Worm (Caenorhabditis elegans) whole organism, young adult: ENCODE measurements around the gene dao-6.
A peak's percentile ranks its signal among the peaks of the same experiment; 100 is the strongest.

Source experiments
- B0019.2 ChIP-seq: fragments of 200-800 bp; sonication (Bioruptor generic); conservative IDR thresholded peaks from 2 replicates; pipeline ENCODE4 v1.3.6; 2022; ENCODE audit warnings: missing genetic modification reagents, missing genetic modification characterization, missing compliant biosample characterization
- B0261.1 ChIP-seq: sonication (generic microtip); optimal IDR thresholded peaks from 2 replicates; lab custom pipeline; 2016; ENCODE audit warnings: mild to moderate bottlenecking, missing genetic modification characterization, moderate library complexity, missing compliant biosample characterization
- D2030.7 ChIP-seq: fragments of 200-800 bp; sonication (Bioruptor generic); IDR thresholded peaks from 2 replicates; pipeline ENCODE4 v1.3.6; 2022; ENCODE audit warnings: missing genetic modification reagents, missing genetic modification characterization, missing compliant biosample characterization
- F22D6.2 ChIP-seq: sonication (generic microtip); optimal IDR thresholded peaks from 2 replicates; lab custom pipeline; 2016; ENCODE audit warnings: mild to moderate bottlenecking, missing genetic modification characterization, missing compliant biosample characterization
- F33H1.4 ChIP-seq: fragments of 200-800 bp; sonication (Bioruptor generic); IDR thresholded peaks from 2 replicates; pipeline ENCODE4 v1.3.6; 2022; ENCODE audit warnings: missing genetic modification reagents, missing genetic modification characterization, missing compliant biosample characterization
- F39B2.1 ChIP-seq: fragments of 200-800 bp; sonication (Bioruptor generic); IDR thresholded peaks from 2 replicates; pipeline ENCODE4 v1.3.6; 2022; ENCODE audit warnings: missing genetic modification reagents, missing genetic modification characterization, missing compliant biosample characterization
- K11D2.4 ChIP-seq: fragments of 200-800 bp; sonication (Bioruptor generic); IDR thresholded peaks from 2 replicates; pipeline ENCODE4 v1.3.6; 2022; ENCODE audit warnings: missing genetic modification reagents, missing genetic modification characterization, missing compliant biosample characterization
- K12H6.12 ChIP-seq: fragments of 200-800 bp; sonication (Bioruptor generic); optimal IDR thresholded peaks from 2 replicates; lab custom pipeline; 2018; ENCODE audit warnings: mild to moderate bottlenecking, missing genetic modification characterization, missing compliant biosample characterization
- T07F8.4 ChIP-seq: sonication (generic microtip); optimal IDR thresholded peaks from 2 replicates; lab custom pipeline; 2016; ENCODE audit warnings: mild to moderate bottlenecking, missing genetic modification characterization, moderate library complexity, missing compliant biosample characterization
- Y53G8AR.9 ChIP-seq: fragments of 200-800 bp; sonication (Bioruptor generic); conservative IDR thresholded peaks from 2 replicates; pipeline ENCODE4 v1.3.6; 2022; ENCODE audit warnings: missing genetic modification reagents, missing genetic modification characterization, missing compliant biosample characterization
- Y56A3A.18 ChIP-seq: fragments of 200-800 bp; sonication (Bioruptor generic); IDR thresholded peaks from 2 replicates; pipeline ENCODE4 v1.3.6; 2022; ENCODE audit warnings: missing genetic modification reagents, missing genetic modification characterization, missing compliant biosample characterization
- Y95B8A.8 ChIP-seq: fragments of 200-800 bp; sonication (Bioruptor generic); IDR thresholded peaks from 2 replicates; pipeline ENCODE4 v1.3.6; 2022; ENCODE audit warnings: missing genetic modification reagents, missing genetic modification characterization, missing compliant biosample characterization
- akir-1 ChIP-seq: fragments of 200-800 bp; sonication (Bioruptor generic); optimal IDR thresholded peaks from 2 replicates; lab custom pipeline; 2018; ENCODE audit warnings: mild to moderate bottlenecking, missing genetic modification characterization, moderate library complexity, missing compliant biosample characterization
- ama-1 ChIP-seq, 3 experiments: fragments of 150-350 bp in 1 of 3; sonication (generic microtip) in 2 of 3; optimal IDR thresholded peaks; 2 replicates each; lab custom pipeline; 2014 to 2018; ENCODE audit warnings: missing biosample characterization in 2 of 3, missing genetic modification characterization in 2 of 3, missing genetic modification reagents in 2 of 3
- atf-7 ChIP-seq: sonication (generic microtip); optimal IDR thresholded peaks from 2 replicates; lab custom pipeline; 2017; ENCODE audit warnings: mild to moderate bottlenecking, missing genetic modification characterization, missing compliant biosample characterization
- athp-1 ChIP-seq: sonication (generic microtip); optimal IDR thresholded peaks from 2 replicates; lab custom pipeline; 2017; ENCODE audit warnings: mild to moderate bottlenecking, missing genetic modification characterization, missing compliant biosample characterization
- bed-2 ChIP-seq: fragments of 200-800 bp; sonication (Bioruptor generic); IDR thresholded peaks from 2 replicates; pipeline ENCODE4 v1.3.6; 2022; ENCODE audit warnings: missing genetic modification reagents, missing genetic modification characterization, missing compliant biosample characterization
- cebp-1 ChIP-seq, 2 experiments: fragments of 200-800 bp in 1 of 2; sonication (Bioruptor generic) in 1 of 2; sonication (generic microtip) in 1 of 2; IDR thresholded peaks in 1 of 2; optimal IDR thresholded peaks in 1 of 2; 2 replicates each; pipeline versions ENCODE4 v1.3.6 to Lab custom; 2017 to 2022; ENCODE audit warnings: missing compliant biosample characterization in 2 of 2, missing genetic modification characterization in 2 of 2, mild to moderate bottlenecking in 1 of 2, missing genetic modification reagents in 1 of 2, moderate library complexity in 1 of 2
- ceh-100 ChIP-seq: fragments of 200-800 bp; sonication (Bioruptor generic); IDR thresholded peaks from 2 replicates; pipeline ENCODE4 v1.3.6; 2022; ENCODE audit warnings: missing genetic modification reagents, missing genetic modification characterization, missing compliant biosample characterization
- ceh-58 ChIP-seq: fragments of 200-800 bp; sonication (Bioruptor generic); IDR thresholded peaks from 2 replicates; pipeline ENCODE4 v1.3.6; 2022; ENCODE audit warnings: missing genetic modification characterization, missing compliant biosample characterization
- chd-7 ChIP-seq: sonication (generic microtip); optimal IDR thresholded peaks from 2 replicates; lab custom pipeline; 2016; ENCODE audit warnings: mild to moderate bottlenecking, missing genetic modification characterization, moderate library complexity, missing compliant biosample characterization
- dox-1 ChIP-seq: fragments of 200-800 bp; sonication (Bioruptor generic); IDR thresholded peaks from 2 replicates; pipeline ENCODE4 v1.3.6; 2022; ENCODE audit warnings: missing genetic modification reagents, missing genetic modification characterization, missing compliant biosample characterization
- efl-1 ChIP-seq: fragments of 150-350 bp; optimal IDR thresholded peaks from 2 replicates; lab custom pipeline; 2014; ENCODE audit warnings: missing biosample characterization, missing genetic modification reagents, missing genetic modification characterization
- ekl-4 ChIP-seq: fragments of 200-800 bp; sonication (Bioruptor generic); IDR thresholded peaks from 2 replicates; pipeline ENCODE4 v1.3.6; 2022; ENCODE audit warnings: missing genetic modification reagents, missing genetic modification characterization, missing compliant biosample characterization
- ets-4 ChIP-seq: fragments of 200-800 bp; sonication (Bioruptor generic); optimal IDR thresholded peaks from 2 replicates; lab custom pipeline; 2018; ENCODE audit warnings: mild to moderate bottlenecking, missing genetic modification characterization, missing compliant biosample characterization
- hmg-20 ChIP-seq: fragments of 200-800 bp; sonication (Bioruptor generic); IDR thresholded peaks from 2 replicates; pipeline ENCODE4 v1.3.6; 2022; ENCODE audit warnings: missing genetic modification reagents, missing genetic modification characterization, missing compliant biosample characterization
- hrde-1 ChIP-seq: sonication (generic microtip); optimal IDR thresholded peaks from 2 replicates; lab custom pipeline; 2016; ENCODE audit warnings: missing genetic modification characterization, mild to moderate bottlenecking, missing compliant biosample characterization, moderate library complexity, missing genotype, missing genetic modification reagents, borderline replicate concordance
- hsf-1 ChIP-seq: fragments of 200-800 bp; sonication (Bioruptor generic); IDR thresholded peaks from 2 replicates; pipeline ENCODE4 v1.3.6; 2022; ENCODE audit warnings: missing genetic modification reagents, missing genetic modification characterization, missing compliant biosample characterization
- let-607 ChIP-seq, 2 experiments: fragments of 200-800 bp in 1 of 2; sonication (Bioruptor generic) in 1 of 2; sonication (generic microtip) in 1 of 2; optimal IDR thresholded peaks; 2 replicates each; lab custom pipeline; 2016 to 2018; ENCODE audit warnings: mild to moderate bottlenecking in 2 of 2, missing compliant biosample characterization in 2 of 2, missing genetic modification characterization in 2 of 2, moderate library complexity in 2 of 2, missing genotype in 1 of 2
- lin-26 ChIP-seq: fragments of 200-800 bp; sonication (Bioruptor generic); IDR thresholded peaks from 2 replicates; pipeline ENCODE4 v1.3.6; 2022; ENCODE audit warnings: missing genetic modification reagents, missing genetic modification characterization, missing compliant biosample characterization
- lsl-1 ChIP-seq: fragments of 200-800 bp; sonication (Bioruptor generic); optimal IDR thresholded peaks from 2 replicates; lab custom pipeline; 2018; ENCODE audit warnings: mild to moderate bottlenecking, missing genetic modification characterization, moderate library complexity, missing compliant biosample characterization
- madf-8 ChIP-seq: fragments of 200-800 bp; sonication (Bioruptor generic); conservative IDR thresholded peaks from 2 replicates; pipeline ENCODE4 v1.3.6; 2022; ENCODE audit warnings: missing genetic modification reagents, missing genetic modification characterization, missing compliant biosample characterization
- mel-28 ChIP-seq: sonication (generic microtip); optimal IDR thresholded peaks from 2 replicates; lab custom pipeline; 2016; ENCODE audit warnings: borderline replicate concordance, mild to moderate bottlenecking, missing genetic modification characterization, missing compliant biosample characterization
- nhr-179 ChIP-seq: sonication (generic microtip); optimal IDR thresholded peaks from 2 replicates; lab custom pipeline; 2016; ENCODE audit warnings: mild to moderate bottlenecking, missing genetic modification characterization, missing compliant biosample characterization
- pbrm-1 ChIP-seq: fragments of 200-800 bp; sonication (Bioruptor generic); IDR thresholded peaks from 2 replicates; pipeline ENCODE4 v1.3.6; 2022; ENCODE audit warnings: missing genetic modification reagents, missing genetic modification characterization, missing compliant biosample characterization
- pha-4 ChIP-seq: fragments of 150-350 bp; sonication (generic microtip); optimal IDR thresholded peaks from 2 replicates; lab custom pipeline; 2014; ENCODE audit warnings: missing biosample characterization, missing genetic modification reagents, missing genetic modification characterization
- sea-2 ChIP-seq: fragments of 200-800 bp; sonication (Bioruptor generic); IDR thresholded peaks from 2 replicates; pipeline ENCODE4 v1.3.6; 2022; ENCODE audit warnings: missing genetic modification characterization, missing compliant biosample characterization
- snpc-3.4 ChIP-seq: sonication (generic microtip); optimal IDR thresholded peaks from 2 replicates; lab custom pipeline; 2017; ENCODE audit warnings: missing genetic modification characterization, mild to moderate bottlenecking, missing compliant biosample characterization, antibody characterized with exemption, moderate library complexity, missing genotype, missing genetic modification reagents
- somi-1 ChIP-seq: fragments of 200-800 bp; sonication (Bioruptor generic); optimal IDR thresholded peaks from 2 replicates; lab custom pipeline; 2018; ENCODE audit warnings: mild to moderate bottlenecking, missing genetic modification characterization, missing compliant biosample characterization
- tbx-9 ChIP-seq: sonication (generic microtip); optimal IDR thresholded peaks from 2 replicates; lab custom pipeline; 2016; ENCODE audit warnings: borderline replicate concordance, missing genetic modification characterization, inconsistent platforms, missing compliant biosample characterization
- zfh-2 ChIP-seq: fragments of 200-800 bp; sonication (Bioruptor generic); conservative IDR thresholded peaks from 2 replicates; pipeline ENCODE4 v1.3.6; 2022; ENCODE audit warnings: missing genetic modification reagents, missing genetic modification characterization, missing compliant biosample characterization
- zim-3 ChIP-seq: sonication (generic microtip); optimal IDR thresholded peaks from 2 replicates; lab custom pipeline; 2017; ENCODE audit warnings: mild to moderate bottlenecking, missing genetic modification characterization, moderate library complexity, missing compliant biosample characterization
- ztf-18 ChIP-seq: sonication (generic microtip); optimal IDR thresholded peaks from 2 replicates; lab custom pipeline; 2016; ENCODE audit warnings: missing genotype, mild to moderate bottlenecking, missing genetic modification characterization, missing compliant biosample characterization
- ztf-25 ChIP-seq: fragments of 200-800 bp; sonication (Bioruptor generic); IDR thresholded peaks from 2 replicates; pipeline ENCODE4 v1.3.6; 2022; ENCODE audit warnings: missing genetic modification reagents, missing genetic modification characterization, missing compliant biosample characterization
- ztf-28 ChIP-seq: fragments of 200-800 bp; sonication (Bioruptor generic); IDR thresholded peaks from 2 replicates; pipeline ENCODE4 v1.3.6; 2022; ENCODE audit warnings: missing genetic modification reagents, missing genetic modification characterization, missing compliant biosample characterization
- ztf-3 ChIP-seq: fragments of 200-800 bp; sonication (Bioruptor generic); optimal IDR thresholded peaks from 2 replicates; lab custom pipeline; 2018; ENCODE audit warnings: mild to moderate bottlenecking, missing genetic modification characterization, missing compliant biosample characterization
- ztf-6 ChIP-seq: fragments of 200-800 bp; sonication (Bioruptor generic); IDR thresholded peaks from 2 replicates; pipeline ENCODE4 v1.3.6; 2022; ENCODE audit warnings: missing genetic modification reagents, missing genetic modification characterization, missing compliant biosample characterization

dao-6 gene

ce11 chrIII:9782011-9782436 is 46.0 kb upstream of the dao-6 start, which contains the start of gene vha-2 (continued):
- 0 out of 2 replicates have a peak, but pooled peaks have one; percentile 9 for TF ChIP-seq Y56A3A.18
- no peak for TF ChIP-seq tbx-9 (tag; lab: Kevin White, UChicago)
- peak; percentile 31 for TF ChIP-seq dox-1 (GFP tag; lab: Robert Waterston, UW)
- peak; percentile 58 for TF ChIP-seq chd-7 (tag; lab: Kevin White, UChicago)
- no peak for TF ChIP-seq ceh-100 (GFP tag; lab: Robert Waterston, UW)
- no peak for TF ChIP-seq madf-8 (GFP tag; lab: Robert Waterston, UW)
- no peak for TF ChIP-seq efl-1
- no peak for TF ChIP-seq somi-1
- TF ChIP-seq ztf-28 (GFP tag; lab: Robert Waterston, UW) = no peak
- peak; percentile 75 for TF ChIP-seq pbrm-1 (GFP tag; lab: Robert Waterston, UW)
- TF ChIP-seq T07F8.4 = no peak
- no peak for TF ChIP-seq lin-26 (GFP tag; lab: Robert Waterston, UW)
- peak in 1 of 2 experiments; percentile 30 for TF ChIP-seq let-607 (tag; optimal IDR thresholded peaks at IDR 0.05; lab: Kevin White, UChicago)
- TF ChIP-seq zim-3 (tag; lab: Kevin White, UChicago) = no peak
- TF ChIP-seq K12H6.12 (tag; lab: Kevin White, UChicago) = no peak
- TF ChIP-seq B0019.2 = no peak
- no peak for TF ChIP-seq cebp-1 (GFP tag; IDR thresholded peaks at IDR 0.05; lab: Robert Waterston, UW)
- peak; percentile 42 for TF ChIP-seq cebp-1 (tag; optimal IDR thresholded peaks at IDR 0.05; lab: Kevin White, UChicago)
- no peak for TF ChIP-seq F22D6.2
- TF ChIP-seq hsf-1 (GFP tag; lab: Robert Waterston, UW) = peak; percentile 76
- peak; percentile 30 for TF ChIP-seq akir-1 (GFP tag; lab: Kevin White, UChicago)
- TF ChIP-seq sea-2 (GFP tag; lab: Robert Waterston, UW) = no peak
- TF ChIP-seq athp-1 (tag; lab: Kevin White, UChicago) = peak; percentile 77
- no peak for TF ChIP-seq bed-2 (GFP tag; lab: Robert Waterston, UW)
- no peak for TF ChIP-seq B0261.1 (tag; lab: Kevin White, UChicago)
- TF ChIP-seq ztf-25 = no peak
- no peak for TF ChIP-seq ztf-18
- no peak for TF ChIP-seq ama-1 (optimal IDR thresholded peaks at IDR 0.05; lab: Kevin White, UChicago)
- peak in 1 of 2 experiments; percentile 10 for TF ChIP-seq ama-1 (GFP tag; optimal IDR thresholded peaks at IDR 0.05; lab: Kevin White, UChicago)
- TF ChIP-seq lsl-1 (GFP tag; lab: Kevin White, UChicago) = no peak
- peak; percentile 80 for TF ChIP-seq Y53G8AR.9
- TF ChIP-seq hmg-20 (GFP tag; lab: Robert Waterston, UW) = no peak
- peak; percentile 66 for TF ChIP-seq ets-4
- no peak; the same call in 1 of the 2 replicates for TF ChIP-seq F33H1.4
- TF ChIP-seq nhr-179 (tag; lab: Kevin White, UChicago) = no peak
- no peak for TF ChIP-seq ztf-6 (GFP tag; lab: Robert Waterston, UW)
- no peak for TF ChIP-seq K11D2.4 (GFP tag; lab: Robert Waterston, UW)
- peak; percentile 10; the same call in 1 of the 2 replicates for TF ChIP-seq D2030.7 (GFP tag; lab: Robert Waterston, UW)
- TF ChIP-seq snpc-3.4 (tag; lab: Kevin White, UChicago) = no peak
- peak; percentile 40 for TF ChIP-seq atf-7 (tag; lab: Kevin White, UChicago)
- no peak for TF ChIP-seq ceh-58 (GFP tag; lab: Robert Waterston, UW)
- TF ChIP-seq pha-4 = no peak
- TF ChIP-seq F39B2.1 (GFP tag; lab: Robert Waterston, UW) = no peak
- TF ChIP-seq mel-28 (tag; lab: Kevin White, UChicago) = no peak
- TF ChIP-seq ekl-4 (GFP tag; lab: Robert Waterston, UW) = peak; percentile 80
- no peak for TF ChIP-seq ztf-3
- peak; percentile 30; the same call in 1 of the 2 replicates for TF ChIP-seq zfh-2 (GFP tag; lab: Robert Waterston, UW)
- peak; percentile 79 for TF ChIP-seq hrde-1 (tag; lab: Kevin White, UChicago)
- TF ChIP-seq Y95B8A.8 = peak; percentile 54; the same call in 1 of the 2 replicates
